Worm (Caenorhabditis elegans) whole organism, L4 larva: ENCODE data around the gene txt-13.
A peak's percentile ranks its signal among the peaks of the same experiment; 100 is the strongest.

Experiments
- F44E2.7 ChIP-seq: fragments of 200-800 bp; sonication (Bioruptor generic); IDR thresholded peaks from 2 replicates; pipeline ENCODE4 v2.1.2; 2022; ENCODE audit warnings: missing genetic modification characterization, missing compliant biosample characterization
- T26A8.4 ChIP-seq: fragments of 200-800 bp; sonication (Bioruptor generic); IDR thresholded peaks from 2 replicates; pipeline ENCODE4 v1.3.6; 2022; ENCODE audit warnings: missing genetic modification characterization, missing compliant biosample characterization
- Y105C5A.15 ChIP-seq: fragments of 200-800 bp; sonication (Bioruptor generic); IDR thresholded peaks from 2 replicates; pipeline ENCODE4 v1.3.6; 2022; ENCODE audit warnings: missing genetic modification characterization, missing compliant biosample characterization
- Y48G9A.11 ChIP-seq: fragments of 200-800 bp; sonication (Bioruptor generic); IDR thresholded peaks from 2 replicates; pipeline ENCODE4 v1.3.6; 2022; ENCODE audit warnings: missing genetic modification reagents, missing genetic modification characterization, missing compliant biosample characterization
- Y75B8A.6 ChIP-seq: fragments of 200-800 bp; sonication (Bioruptor generic); IDR thresholded peaks from 2 replicates; pipeline ENCODE4 v1.3.6; 2022; ENCODE audit warnings: missing genetic modification reagents, missing genetic modification characterization, missing compliant biosample characterization
- ZK337.2 ChIP-seq: fragments of 200-800 bp; sonication (Bioruptor generic); IDR thresholded peaks from 2 replicates; pipeline ENCODE4 v1.3.6; 2022; ENCODE audit warnings: missing genetic modification reagents, missing genetic modification characterization, missing compliant biosample characterization
- aha-1 ChIP-seq: fragments of 150-350 bp; peaks from one replicate; lab custom pipeline; 2014; ENCODE audit warnings: missing biosample characterization, missing genetic modification characterization
- aly-2 ChIP-seq: sonication (generic microtip); optimal IDR thresholded peaks from 2 replicates; lab custom pipeline; 2018; ENCODE audit warnings: missing biosample characterization, missing genetic modification characterization
- ceh-20 ChIP-seq: fragments of 200-800 bp; sonication (Bioruptor generic); IDR thresholded peaks from 2 replicates; pipeline ENCODE4 v1.3.6; 2022; ENCODE audit warnings: missing genetic modification reagents, missing genetic modification characterization, missing compliant biosample characterization
- ceh-32 ChIP-seq: sonication (generic microtip); optimal IDR thresholded peaks from 2 replicates; lab custom pipeline; 2016; ENCODE audit warnings: mild to moderate bottlenecking, missing genetic modification characterization, missing compliant biosample characterization; ENCODE audit not compliant: poor library complexity
- ceh-62 ChIP-seq: sonication (generic microtip); optimal IDR thresholded peaks from 2 replicates; lab custom pipeline; 2017; ENCODE audit warnings: missing biosample characterization, missing genetic modification characterization
- daf-16 ChIP-seq, 3 experiments: sonication (generic microtip); optimal IDR thresholded peaks; 2 replicates each; lab custom pipeline; 2016 to 2017; ENCODE audit warnings: missing genetic modification characterization in 3 of 3, missing genetic modification reagents in 3 of 3, mild to moderate bottlenecking in 2 of 3, missing compliant biosample characterization in 2 of 3, missing biosample characterization in 1 of 3, moderate library complexity in 1 of 3
- daf-19 ChIP-seq: fragments of 200-800 bp; sonication (Bioruptor generic); conservative IDR thresholded peaks from 2 replicates; pipeline ENCODE4 v1.3.6; 2022; ENCODE audit warnings: missing genetic modification characterization, missing compliant biosample characterization
- daf-8 ChIP-seq: fragments of 200-800 bp; sonication (Bioruptor generic); IDR thresholded peaks from 2 replicates; pipeline ENCODE4 v1.3.6; 2022; ENCODE audit warnings: missing genetic modification characterization, missing compliant biosample characterization
- dmd-6 ChIP-seq: fragments of 200-800 bp; sonication (Bioruptor generic); IDR thresholded peaks from 2 replicates; pipeline ENCODE4 v1.3.6; 2022; ENCODE audit warnings: missing genetic modification reagents, missing genetic modification characterization, missing compliant biosample characterization
- dmd-8 ChIP-seq: fragments of 200-800 bp; sonication (Bioruptor generic); IDR thresholded peaks from 2 replicates; pipeline ENCODE4 v1.3.6; 2022; ENCODE audit warnings: missing genetic modification characterization, missing compliant biosample characterization
- egl-43 ChIP-seq: fragments of 200-800 bp; sonication (Bioruptor generic); IDR thresholded peaks from 2 replicates; pipeline ENCODE4 v1.3.6; 2022; ENCODE audit warnings: missing genetic modification reagents, missing genetic modification characterization, missing compliant biosample characterization
- fos-1 ChIP-seq: fragments of 150-350 bp; optimal IDR thresholded peaks from 2 replicates; lab custom pipeline; 2014; ENCODE audit warnings: missing biosample characterization, missing genetic modification characterization
- hif-1 ChIP-seq, 2 experiments: sonication (generic microtip); optimal IDR thresholded peaks; 2 replicates each; lab custom pipeline; 2016 to 2017; ENCODE audit warnings: missing compliant biosample characterization in 2 of 2, missing genetic modification characterization in 2 of 2, missing genetic modification reagents in 2 of 2, missing genotype in 2 of 2, mild to moderate bottlenecking in 1 of 2
- hlh-11 ChIP-seq: fragments of 200-800 bp; sonication (Bioruptor generic); optimal IDR thresholded peaks from 2 replicates; lab custom pipeline; 2018; ENCODE audit warnings: mild to moderate bottlenecking, missing genetic modification characterization, missing compliant biosample characterization
- hlh-30 ChIP-seq: sonication (generic microtip); optimal IDR thresholded peaks from 2 replicates; lab custom pipeline; 2017; ENCODE audit warnings: antibody characterized with exemption, mild to moderate bottlenecking, missing genetic modification characterization, missing compliant biosample characterization; ENCODE audit not compliant: insufficient read depth
- hmg-1.1 ChIP-seq: fragments of 200-800 bp; sonication (Bioruptor generic); IDR thresholded peaks from 2 replicates; pipeline ENCODE4 v1.3.6; 2022; ENCODE audit warnings: missing genetic modification reagents, missing genetic modification characterization, missing compliant biosample characterization
- lim-7 ChIP-seq: fragments of 200-800 bp; sonication (Bioruptor generic); IDR thresholded peaks from 2 replicates; pipeline ENCODE4 v1.3.6; 2022; ENCODE audit warnings: missing genetic modification characterization, missing compliant biosample characterization
- lin-13 ChIP-seq: fragments of 150-350 bp; optimal IDR thresholded peaks from 2 replicates; lab custom pipeline; 2014; ENCODE audit warnings: missing biosample characterization, missing genetic modification reagents, missing genetic modification characterization
- lsy-2 ChIP-seq, 2 experiments: fragments of 150-350 bp in 1 of 2; sonication (generic microtip) in 1 of 2; optimal IDR thresholded peaks; 2 replicates each; lab custom pipeline; 2014 to 2017; ENCODE audit warnings: missing biosample characterization in 2 of 2, missing genetic modification characterization in 2 of 2
- madf-5 ChIP-seq, 2 experiments: fragments of 200-800 bp; sonication (Bioruptor generic); IDR thresholded peaks; 2 replicates each; pipeline ENCODE4 v1.3.6; 2022; ENCODE audit warnings: missing compliant biosample characterization in 2 of 2, missing genetic modification characterization in 2 of 2
- madf-9 ChIP-seq: fragments of 200-800 bp; sonication (Bioruptor generic); conservative IDR thresholded peaks from 2 replicates; pipeline ENCODE4 v1.3.6; 2022; ENCODE audit warnings: missing genetic modification reagents, missing genetic modification characterization, missing compliant biosample characterization
- mdt-29 ChIP-seq: fragments of 200-800 bp; sonication (Bioruptor generic); IDR thresholded peaks from 2 replicates; pipeline ENCODE4 v1.3.6; 2022; ENCODE audit warnings: missing genetic modification reagents, missing genetic modification characterization, missing compliant biosample characterization
- mep-1 ChIP-seq: fragments of 150-350 bp; sonication (generic microtip); optimal IDR thresholded peaks from 3 replicates; lab custom pipeline; 2014; ENCODE audit warnings: missing biosample characterization, missing genetic modification characterization
- mxl-3 ChIP-seq: fragments of 200-800 bp; sonication (Bioruptor generic); optimal IDR thresholded peaks from 2 replicates; lab custom pipeline; 2018; ENCODE audit warnings: mild to moderate bottlenecking, missing genetic modification characterization, missing compliant biosample characterization
- nhr-102 ChIP-seq: sonication (generic microtip); optimal IDR thresholded peaks from 2 replicates; lab custom pipeline; 2016; ENCODE audit warnings: mild to moderate bottlenecking, missing genetic modification characterization, moderate library complexity, missing compliant biosample characterization
- nhr-11 ChIP-seq: fragments of 150-350 bp; optimal IDR thresholded peaks from 2 replicates; lab custom pipeline; 2014; ENCODE audit warnings: missing biosample characterization, missing genetic modification characterization
- nhr-25 ChIP-seq: sonication (generic microtip); optimal IDR thresholded peaks from 2 replicates; lab custom pipeline; 2017; ENCODE audit warnings: missing genetic modification characterization, mild to moderate bottlenecking, missing compliant biosample characterization, antibody characterized with exemption, moderate library complexity, borderline replicate concordance; ENCODE audit not compliant: insufficient read depth
- nhr-41 ChIP-seq: fragments of 200-800 bp; sonication (Bioruptor generic); IDR thresholded peaks from 2 replicates; pipeline ENCODE4 v1.3.6; 2022; ENCODE audit warnings: missing genetic modification reagents, missing genetic modification characterization, missing compliant biosample characterization
- pqm-1 ChIP-seq: sonication (generic microtip); optimal IDR thresholded peaks from 2 replicates; lab custom pipeline; 2017; ENCODE audit warnings: missing biosample characterization, missing genetic modification characterization
- rbr-2 ChIP-seq: sonication (generic microtip); optimal IDR thresholded peaks from 2 replicates; lab custom pipeline; 2016; ENCODE audit warnings: missing genotype, missing genetic modification characterization, missing compliant biosample characterization
- set-16 ChIP-seq: fragments of 200-800 bp; sonication (Bioruptor generic); IDR thresholded peaks from 2 replicates; pipeline ENCODE4 v1.3.6; 2022; ENCODE audit warnings: missing genetic modification reagents, missing genetic modification characterization, missing compliant biosample characterization
- snpc-1.2 ChIP-seq: fragments of 200-800 bp; sonication (Bioruptor generic); IDR thresholded peaks from 2 replicates; pipeline ENCODE4 v1.3.6; 2022; ENCODE audit warnings: missing genetic modification reagents, missing genetic modification characterization, missing compliant biosample characterization
- spr-1 ChIP-seq: sonication (generic microtip); optimal IDR thresholded peaks from 2 replicates; lab custom pipeline; 2016; ENCODE audit warnings: mild to moderate bottlenecking, missing genetic modification characterization, missing compliant biosample characterization
- tra-1 ChIP-seq: fragments of 200-800 bp; sonication (Bioruptor generic); IDR thresholded peaks from 2 replicates; pipeline ENCODE4 v1.3.6; 2022; ENCODE audit warnings: missing genetic modification reagents, missing genetic modification characterization, missing compliant biosample characterization
- unc-130 ChIP-seq: sonication (generic microtip); optimal IDR thresholded peaks from 2 replicates; lab custom pipeline; 2016; ENCODE audit warnings: missing genetic modification reagents, missing genetic modification characterization, missing compliant biosample characterization
- vab-7 ChIP-seq: fragments of 200-800 bp; sonication (Bioruptor generic); IDR thresholded peaks from 2 replicates; pipeline ENCODE4 v1.3.6; 2022; ENCODE audit warnings: missing genetic modification reagents, missing genetic modification characterization, missing compliant biosample characterization
- zag-1 ChIP-seq: fragments of 150-350 bp; optimal IDR thresholded peaks from 2 replicates; lab custom pipeline; 2014; ENCODE audit warnings: missing biosample characterization, missing genetic modification characterization
- zfp-3 ChIP-seq: fragments of 200-800 bp; sonication (Bioruptor generic); conservative IDR thresholded peaks from 2 replicates; pipeline ENCODE4 v1.3.6; 2022; ENCODE audit warnings: missing genetic modification reagents, missing genetic modification characterization, missing compliant biosample characterization
- zip-11 ChIP-seq: fragments of 200-800 bp; sonication (Bioruptor generic); IDR thresholded peaks from 2 replicates; pipeline ENCODE4 v1.3.6; 2022; ENCODE audit warnings: missing genetic modification characterization, missing compliant biosample characterization
- ztf-11 ChIP-seq: fragments of 150-350 bp; optimal IDR thresholded peaks from 2 replicates; lab custom pipeline; 2014; ENCODE audit warnings: missing biosample characterization, missing genetic modification characterization

The txt-13 gene

ce11 chrII:10547311-10547710 lies 23.1 kb upstream of the txt-13 start (continued):
- TF ChIP-seq set-16 (GFP tag; lab: Robert Waterston, UW) (peak; percentile 93), lim-7 (peak; percentile 54), dmd-8 (GFP tag; lab: Robert Waterston, UW) (peak; percentile 81), nhr-25 (tag; lab: Kevin White, UChicago) (no peak), F44E2.7 (no peak), snpc-1.2 (no peak; the same call in 1 of the 2 replicates), ztf-11 (no peak), madf-9 (peak; percentile 26; the same call in 1 of the 2 replicates), rbr-2 (tag; lab: Kevin White, UChicago) (peak; percentile 34), ceh-62 (tag; lab: Kevin White, UChicago) (no peak), hmg-1.1 (GFP tag; lab: Robert Waterston, UW) (peak; percentile 42), Y75B8A.6 (GFP tag; lab: Robert Waterston, UW) (peak; percentile 35; the same call in 1 of the 2 replicates), zfp-3 (GFP tag; lab: Robert Waterston, UW) (peak; percentile 69), mdt-29 (GFP tag; lab: Robert Waterston, UW) (peak; percentile 59; the same call in 1 of the 2 replicates), vab-7 (peak; percentile 31; the same call in 1 of the 2 replicates), egl-43 (GFP tag; lab: Robert Waterston, UW) (peak; percentile 85), mxl-3 (GFP tag; lab: Kevin White, UChicago) (peak; percentile 77), ZK337.2 (no peak), unc-130 (GFP tag; lab: Kevin White, UChicago) (no peak), aha-1 (tag; lab: Kevin White, UChicago) (no peak), daf-8 (GFP tag; lab: Robert Waterston, UW) (no peak), nhr-41 (GFP tag; lab: Robert Waterston, UW) (no peak), ceh-32 (tag; lab: Kevin White, UChicago) (no peak), nhr-11 (tag; lab: Kevin White, UChicago) (no peak), aly-2 (tag; lab: Kevin White, UChicago) (no peak), nhr-102 (tag; lab: Kevin White, UChicago) (no peak), pqm-1 (no peak), spr-1 (tag; lab: Kevin White, UChicago) (peak; percentile 45), fos-1 (tag; lab: Kevin White, UChicago) (no peak), Y48G9A.11 (GFP tag; lab: Robert Waterston, UW) (peak; percentile 45), zag-1 (no peak)

DNA sequence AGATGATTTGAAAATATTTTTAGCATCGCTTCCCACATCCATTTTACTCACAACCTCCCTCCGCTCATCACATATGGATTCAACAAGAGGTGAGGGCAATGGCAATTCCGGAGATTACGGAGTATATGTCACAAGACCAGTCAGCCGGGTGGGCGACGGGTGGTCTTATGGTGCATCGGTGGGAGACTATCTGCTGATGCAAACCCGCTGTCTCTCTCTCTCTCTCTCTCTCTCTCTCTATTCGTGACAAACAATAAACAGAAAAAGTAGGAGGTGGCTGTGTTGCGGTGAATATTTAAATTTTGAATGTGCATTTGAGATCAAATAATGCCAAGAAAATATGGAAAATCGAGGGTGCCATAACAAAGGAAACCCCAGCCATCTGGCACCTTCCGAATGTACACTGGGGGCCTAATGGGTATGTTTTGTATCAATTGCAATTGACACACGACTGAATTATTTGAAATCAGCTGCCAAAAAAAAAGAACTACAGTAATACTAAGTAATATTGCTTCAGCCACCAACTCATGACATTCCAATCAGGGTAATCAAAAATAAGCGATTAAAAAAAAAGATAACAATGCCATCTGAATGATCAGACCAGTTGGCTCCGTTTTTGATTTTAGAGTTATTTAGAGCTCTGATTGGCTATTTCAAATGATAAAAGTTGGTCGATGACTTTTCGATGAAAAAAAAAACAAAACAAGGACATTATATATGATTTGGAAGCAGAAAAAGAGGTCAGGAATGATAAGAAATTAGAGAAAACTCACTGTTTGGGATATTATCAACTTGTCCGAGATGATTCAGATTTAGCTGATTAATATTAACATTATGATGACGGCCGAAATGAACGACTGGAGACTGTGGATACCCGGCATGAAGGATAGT lies 22.4 kb upstream of the txt-13 start:
- TF ChIP-seq lim-7: peak; percentile 69
- TF ChIP-seq Y75B8A.6 (GFP tag; lab: Robert Waterston, UW): peak; percentile 33; the same call in 1 of the 2 replicates
- TF ChIP-seq lin-13 (GFP tag; lab: Kevin White, UChicago): peak; percentile 31
- peak; percentile 91 for TF ChIP-seq hlh-30
- no peak for TF ChIP-seq T26A8.4 (GFP tag; lab: Robert Waterston, UW)
- TF ChIP-seq zfp-3 (GFP tag; lab: Robert Waterston, UW): 0 out of 2 replicates have a peak, but pooled peaks have one; percentile 22
- peak in 1 of 2 experiments; percentile 2; a peak in 1 of 4 replicates for TF ChIP-seq madf-5 (GFP tag; IDR thresholded peaks at IDR 0.05; lab: Robert Waterston, UW)
- TF ChIP-seq hif-1 (tag; optimal IDR thresholded peaks at IDR 0.05; lab: Kevin White, UChicago): no peak
- peak; percentile 53; the same call in 1 of the 2 replicates for TF ChIP-seq vab-7
- peak; percentile 34 for TF ChIP-seq mep-1
- no peak for TF ChIP-seq daf-16 (GFP tag; optimal IDR thresholded peaks at IDR 0.05; lab: Kevin White, UChicago)
- TF ChIP-seq daf-16 (tag; optimal IDR thresholded peaks at IDR 0.05; lab: Kevin White, UChicago): peak; percentile 14
- 0 out of 2 replicates have a peak, but pooled peaks have one; percentile 15 for TF ChIP-seq zip-11 (GFP tag; lab: Robert Waterston, UW)
- TF ChIP-seq lsy-2 (tag; optimal IDR thresholded peaks at IDR 0.05; lab: Kevin White, UChicago): no peak
- no peak for TF ChIP-seq daf-19 (GFP tag; lab: Robert Waterston, UW)
- no peak for TF ChIP-seq dmd-8 (GFP tag; lab: Robert Waterston, UW)
- no peak for TF ChIP-seq ceh-20 (GFP tag; lab: Robert Waterston, UW)
- peak; percentile 98 for TF ChIP-seq aha-1 (tag; lab: Kevin White, UChicago)
- peak; percentile 49 for TF ChIP-seq hlh-11 (tag; lab: Kevin White, UChicago)
- TF ChIP-seq nhr-41 (GFP tag; lab: Robert Waterston, UW): peak; percentile 58; the same call in 1 of the 2 replicates
- TF ChIP-seq snpc-1.2: peak; percentile 56; the same call in 1 of the 2 replicates
- peak; percentile 63; the same call in 1 of the 2 replicates for TF ChIP-seq Y105C5A.15 (GFP tag; lab: Robert Waterston, UW)
- 0 out of 2 replicates have a peak, but pooled peaks have one; percentile 14 for TF ChIP-seq tra-1 (GFP tag; lab: Robert Waterston, UW)
- 0 out of 2 replicates have a peak, but pooled peaks have one; percentile 23 for TF ChIP-seq madf-9
- TF ChIP-seq dmd-6: peak; percentile 21
